Worm (Caenorhabditis elegans) whole organism, young adult: Measurements from ENCODE around the gene arl-5.

Experiments used
- B0019.2 ChIP-seq: fragments of 200-800 bp; sonication (Bioruptor generic); conservative IDR thresholded peaks from 2 replicates; pipeline ENCODE4 v1.3.6; 2022; ENCODE audit warnings: missing genetic modification reagents, missing genetic modification characterization, missing compliant biosample characterization
- B0035.1 ChIP-seq: sonication (generic microtip); optimal IDR thresholded peaks from 2 replicates; lab custom pipeline; 2016; ENCODE audit warnings: missing genetic modification characterization, mild to moderate bottlenecking, missing compliant biosample characterization, missing genotype, missing genetic modification reagents
- C06A6.2 ChIP-seq: fragments of 200-800 bp; sonication (Bioruptor generic); conservative IDR thresholded peaks from 2 replicates; pipeline ENCODE4 v1.3.6; 2022; ENCODE audit warnings: missing genetic modification characterization, missing compliant biosample characterization
- F23B12.7 ChIP-seq: sonication (generic microtip); optimal IDR thresholded peaks from 2 replicates; lab custom pipeline; 2017; ENCODE audit warnings: missing genetic modification characterization, mild to moderate bottlenecking, missing compliant biosample characterization, antibody characterized with exemption, moderate library complexity; ENCODE audit not compliant: insufficient read depth
- F33H1.4 ChIP-seq: fragments of 200-800 bp; sonication (Bioruptor generic); IDR thresholded peaks from 2 replicates; pipeline ENCODE4 v1.3.6; 2022; ENCODE audit warnings: missing genetic modification reagents, missing genetic modification characterization, missing compliant biosample characterization
- F39B2.1 ChIP-seq: fragments of 200-800 bp; sonication (Bioruptor generic); IDR thresholded peaks from 2 replicates; pipeline ENCODE4 v1.3.6; 2022; ENCODE audit warnings: missing genetic modification reagents, missing genetic modification characterization, missing compliant biosample characterization
- Y53G8AR.9 ChIP-seq: fragments of 200-800 bp; sonication (Bioruptor generic); conservative IDR thresholded peaks from 2 replicates; pipeline ENCODE4 v1.3.6; 2022; ENCODE audit warnings: missing genetic modification reagents, missing genetic modification characterization, missing compliant biosample characterization
- Y56A3A.18 ChIP-seq: fragments of 200-800 bp; sonication (Bioruptor generic); IDR thresholded peaks from 2 replicates; pipeline ENCODE4 v1.3.6; 2022; ENCODE audit warnings: missing genetic modification reagents, missing genetic modification characterization, missing compliant biosample characterization
- Y79H2A.3 ChIP-seq: fragments of 200-800 bp; sonication (Bioruptor generic); conservative IDR thresholded peaks from 2 replicates; pipeline ENCODE4 v1.3.6; 2022; ENCODE audit warnings: missing genetic modification reagents, missing genetic modification characterization, missing compliant biosample characterization
- ama-1 ChIP-seq, 3 experiments: fragments of 150-350 bp in 1 of 3; sonication (generic microtip) in 2 of 3; optimal IDR thresholded peaks; 2 replicates each; lab custom pipeline; 2014 to 2018; ENCODE audit warnings: missing biosample characterization in 2 of 3, missing genetic modification characterization in 2 of 3, missing genetic modification reagents in 2 of 3
- attf-5 ChIP-seq: fragments of 200-800 bp; sonication (Bioruptor generic); optimal IDR thresholded peaks from 2 replicates; lab custom pipeline; 2018; ENCODE audit warnings: mild to moderate bottlenecking, missing genetic modification characterization, missing compliant biosample characterization
- cebp-1 ChIP-seq, 2 experiments: fragments of 200-800 bp in 1 of 2; sonication (Bioruptor generic) in 1 of 2; sonication (generic microtip) in 1 of 2; IDR thresholded peaks in 1 of 2; optimal IDR thresholded peaks in 1 of 2; 2 replicates each; pipeline versions ENCODE4 v1.3.6 to Lab custom; 2017 to 2022; ENCODE audit warnings: missing compliant biosample characterization in 2 of 2, missing genetic modification characterization in 2 of 2, mild to moderate bottlenecking in 1 of 2, missing genetic modification reagents in 1 of 2, moderate library complexity in 1 of 2
- cebp-2 ChIP-seq: fragments of 200-800 bp; sonication (Bioruptor generic); IDR thresholded peaks from 2 replicates; pipeline ENCODE4 v1.3.6; 2022; ENCODE audit warnings: missing genetic modification characterization, missing compliant biosample characterization
- chd-7 ChIP-seq: sonication (generic microtip); optimal IDR thresholded peaks from 2 replicates; lab custom pipeline; 2016; ENCODE audit warnings: mild to moderate bottlenecking, missing genetic modification characterization, moderate library complexity, missing compliant biosample characterization
- dox-1 ChIP-seq: fragments of 200-800 bp; sonication (Bioruptor generic); IDR thresholded peaks from 2 replicates; pipeline ENCODE4 v1.3.6; 2022; ENCODE audit warnings: missing genetic modification reagents, missing genetic modification characterization, missing compliant biosample characterization
- dpl-1 ChIP-seq: fragments of 150-350 bp; optimal IDR thresholded peaks from 2 replicates; lab custom pipeline; 2014; ENCODE audit warnings: missing biosample characterization, missing genetic modification reagents, missing genetic modification characterization
- efl-1 ChIP-seq: fragments of 150-350 bp; optimal IDR thresholded peaks from 2 replicates; lab custom pipeline; 2014; ENCODE audit warnings: missing biosample characterization, missing genetic modification reagents, missing genetic modification characterization
- egl-18 ChIP-seq: fragments of 200-800 bp; sonication (Bioruptor generic); IDR thresholded peaks from 2 replicates; pipeline ENCODE4 v1.3.6; 2022; ENCODE audit warnings: missing genetic modification reagents, missing genetic modification characterization, missing compliant biosample characterization
- fkh-3 ChIP-seq: sonication (generic microtip); optimal IDR thresholded peaks from 2 replicates; lab custom pipeline; 2016; ENCODE audit warnings: mild to moderate bottlenecking, missing genetic modification characterization, missing compliant biosample characterization
- him-1 ChIP-seq: sonication (generic microtip); optimal IDR thresholded peaks from 2 replicates; lab custom pipeline; 2016; ENCODE audit warnings: missing genotype, missing genetic modification reagents, missing genetic modification characterization, missing compliant biosample characterization
- hmg-1.2 ChIP-seq: fragments of 200-800 bp; sonication (Bioruptor generic); IDR thresholded peaks from 2 replicates; pipeline ENCODE4 v1.3.6; 2022; ENCODE audit warnings: missing genetic modification reagents, missing genetic modification characterization, missing compliant biosample characterization
- let-526 ChIP-seq: fragments of 200-800 bp; sonication (Bioruptor generic); IDR thresholded peaks from 2 replicates; pipeline ENCODE4 v1.3.6; 2022; ENCODE audit warnings: missing genetic modification reagents, missing genetic modification characterization, missing compliant biosample characterization
- lin-54 ChIP-seq: fragments of 200-800 bp; sonication (Bioruptor generic); optimal IDR thresholded peaks from 2 replicates; lab custom pipeline; 2018; ENCODE audit warnings: mild to moderate bottlenecking, missing genetic modification characterization, missing compliant biosample characterization
- madf-3 ChIP-seq: fragments of 200-800 bp; sonication (Bioruptor generic); IDR thresholded peaks from 2 replicates; pipeline ENCODE4 v1.3.6; 2022; ENCODE audit warnings: missing genetic modification reagents, missing genetic modification characterization, missing compliant biosample characterization
- madf-6 ChIP-seq: fragments of 200-800 bp; sonication (Bioruptor generic); IDR thresholded peaks from 2 replicates; pipeline ENCODE4 v1.3.6; 2022; ENCODE audit warnings: missing genetic modification reagents, missing genetic modification characterization, missing compliant biosample characterization
- madf-8 ChIP-seq: fragments of 200-800 bp; sonication (Bioruptor generic); conservative IDR thresholded peaks from 2 replicates; pipeline ENCODE4 v1.3.6; 2022; ENCODE audit warnings: missing genetic modification reagents, missing genetic modification characterization, missing compliant biosample characterization
- mcd-1 ChIP-seq: fragments of 200-800 bp; sonication (Bioruptor generic); IDR thresholded peaks from 2 replicates; pipeline ENCODE4 v1.3.6; 2022; ENCODE audit warnings: missing genetic modification reagents, missing genetic modification characterization, missing compliant biosample characterization
- mel-28 ChIP-seq: sonication (generic microtip); optimal IDR thresholded peaks from 2 replicates; lab custom pipeline; 2016; ENCODE audit warnings: borderline replicate concordance, mild to moderate bottlenecking, missing genetic modification characterization, missing compliant biosample characterization
- mxl-1 ChIP-seq: sonication (generic microtip); optimal IDR thresholded peaks from 2 replicates; lab custom pipeline; 2016; ENCODE audit warnings: missing genetic modification characterization, missing compliant biosample characterization
- nhr-179 ChIP-seq: sonication (generic microtip); optimal IDR thresholded peaks from 2 replicates; lab custom pipeline; 2016; ENCODE audit warnings: mild to moderate bottlenecking, missing genetic modification characterization, missing compliant biosample characterization
- nhr-80 ChIP-seq: sonication (generic microtip); optimal IDR thresholded peaks from 2 replicates; lab custom pipeline; 2016; ENCODE audit warnings: missing genetic modification characterization, missing compliant biosample characterization
- rcor-1 ChIP-seq: fragments of 200-800 bp; sonication (Bioruptor generic); IDR thresholded peaks from 2 replicates; pipeline ENCODE4 v1.3.6; 2022; ENCODE audit warnings: missing genetic modification reagents, missing genetic modification characterization, missing compliant biosample characterization
- rpc-1 ChIP-seq, 2 experiments: fragments of 150-350 bp in 1 of 2; sonication (generic microtip) in 1 of 2; optimal IDR thresholded peaks; 2 replicates each; lab custom pipeline; 2014 to 2018; ENCODE audit warnings: missing biosample characterization in 1 of 2, missing genetic modification characterization in 1 of 2, missing genetic modification reagents in 1 of 2, missing genotype in 1 of 2
- snpc-3.4 ChIP-seq: sonication (generic microtip); optimal IDR thresholded peaks from 2 replicates; lab custom pipeline; 2017; ENCODE audit warnings: missing genetic modification characterization, mild to moderate bottlenecking, missing compliant biosample characterization, antibody characterized with exemption, moderate library complexity, missing genotype, missing genetic modification reagents
- tbp1 ChIP-seq: fragments of 200-800 bp; sonication (Bioruptor generic); optimal IDR thresholded peaks from 2 replicates; lab custom pipeline; 2018; ENCODE audit warnings: mild to moderate bottlenecking, missing genetic modification characterization, missing compliant biosample characterization
- tbx-9 ChIP-seq: sonication (generic microtip); optimal IDR thresholded peaks from 2 replicates; lab custom pipeline; 2016; ENCODE audit warnings: borderline replicate concordance, missing genetic modification characterization, inconsistent platforms, missing compliant biosample characterization
- tlf-1 ChIP-seq: fragments of 200-800 bp; sonication (Bioruptor generic); optimal IDR thresholded peaks from 2 replicates; lab custom pipeline; 2018; ENCODE audit warnings: mild to moderate bottlenecking, missing genetic modification characterization, missing compliant biosample characterization
- xnd-1 ChIP-seq: sonication (generic microtip); optimal IDR thresholded peaks from 2 replicates; lab custom pipeline; 2016; ENCODE audit warnings: missing genotype, missing genetic modification reagents, missing genetic modification characterization, missing compliant biosample characterization
- zfh-2 ChIP-seq: fragments of 200-800 bp; sonication (Bioruptor generic); conservative IDR thresholded peaks from 2 replicates; pipeline ENCODE4 v1.3.6; 2022; ENCODE audit warnings: missing genetic modification reagents, missing genetic modification characterization, missing compliant biosample characterization
- ztf-25 ChIP-seq: fragments of 200-800 bp; sonication (Bioruptor generic); IDR thresholded peaks from 2 replicates; pipeline ENCODE4 v1.3.6; 2022; ENCODE audit warnings: missing genetic modification reagents, missing genetic modification characterization, missing compliant biosample characterization
- ztf-28 ChIP-seq: fragments of 200-800 bp; sonication (Bioruptor generic); IDR thresholded peaks from 2 replicates; pipeline ENCODE4 v1.3.6; 2022; ENCODE audit warnings: missing genetic modification reagents, missing genetic modification characterization, missing compliant biosample characterization

arl-5 gene

ce11 chrIII:9824330-9824934 lies 1.4 kb downstream of the arl-5 start, which contains the start of gene lin-52 (continued):
- TF ChIP-seq madf-6: peak; percentile 35; the same call in 1 of the 2 replicates
- TF ChIP-seq let-526 (GFP tag; lab: Robert Waterston, UW): no peak
- no peak for TF ChIP-seq F23B12.7 (tag; lab: Kevin White, UChicago)
- 0 out of 2 replicates have a peak, but pooled peaks have one; percentile 24 for TF ChIP-seq cebp-1 (GFP tag; IDR thresholded peaks at IDR 0.05; lab: Robert Waterston, UW)
- TF ChIP-seq cebp-1 (tag; optimal IDR thresholded peaks at IDR 0.05; lab: Kevin White, UChicago): peak; percentile 71
- peak; percentile 32 for TF ChIP-seq nhr-179 (tag; lab: Kevin White, UChicago)
- no peak for TF ChIP-seq attf-5 (GFP tag; lab: Kevin White, UChicago)
- TF ChIP-seq lin-54 (GFP tag; lab: Kevin White, UChicago): peak; percentile 29
- TF ChIP-seq egl-18: no peak
- no peak for TF ChIP-seq mxl-1 (tag; lab: Kevin White, UChicago)
- TF ChIP-seq rcor-1 (GFP tag; lab: Robert Waterston, UW): peak; percentile 18; the same call in 1 of the 2 replicates
- TF ChIP-seq Y53G8AR.9: peak; percentile 90; the same call in 1 of the 2 replicates
- TF ChIP-seq F39B2.1 (GFP tag; lab: Robert Waterston, UW): 0 out of 2 replicates have a peak, but pooled peaks have one; percentile 60
- TF ChIP-seq chd-7 (tag; lab: Kevin White, UChicago): peak; percentile 64
- TF ChIP-seq him-1: peak; percentile 9
- TF ChIP-seq ama-1 (optimal IDR thresholded peaks at IDR 0.05; lab: Kevin White, UChicago): peak; percentile 79
- TF ChIP-seq ama-1 (GFP tag; optimal IDR thresholded peaks at IDR 0.05; lab: Kevin White, UChicago): peak in 1 of 2 experiments; percentile 8
- TF ChIP-seq tlf-1 (GFP tag; lab: Kevin White, UChicago): peak; percentile 82

ce11 chrIII:9825073-9825828 lies 2.2 kb downstream of the arl-5 start, which contains the start of gene ZK632.9:
Gene ZK632.9 (minus strand): TSS chrIII:9825432.
- TF ChIP-seq ztf-25 (GFP tag; lab: Robert Waterston, UW) (no peak), madf-3 (peak; percentile 65; the same call in 1 of the 2 replicates), rpc-1 (optimal IDR thresholded peaks at IDR 0.05; lab: Kevin White, UChicago) (no peak), rpc-1 (tag; optimal IDR thresholded peaks at IDR 0.05; lab: Kevin White, UChicago) (no peak), cebp-1 (GFP tag; IDR thresholded peaks at IDR 0.05; lab: Robert Waterston, UW) (no peak), cebp-1 (tag; optimal IDR thresholded peaks at IDR 0.05; lab: Kevin White, UChicago) (no peak), hmg-1.2 (GFP tag; lab: Robert Waterston, UW) (peak; percentile 27), nhr-80 (tag; lab: Kevin White, UChicago) (peak; percentile 60), F39B2.1 (GFP tag; lab: Robert Waterston, UW) (no peak), Y79H2A.3 (GFP tag; lab: Robert Waterston, UW) (0 out of 2 replicates have a peak, but pooled peaks have one; percentile 10), efl-1 (peak; percentile 74), tbp1 (GFP tag; lab: Kevin White, UChicago) (peak; percentile 14), ama-1 (optimal IDR thresholded peaks at IDR 0.05; lab: Kevin White, UChicago) (peak; percentile 70), ama-1 (GFP tag; optimal IDR thresholded peaks at IDR 0.05; lab: Kevin White, UChicago) (no peak), F23B12.7 (tag; lab: Kevin White, UChicago) (no peak), fkh-3 (tag; lab: Kevin White, UChicago) (no peak), F33H1.4 (peak; percentile 13; the same call in 1 of the 2 replicates), dox-1 (GFP tag; lab: Robert Waterston, UW) (peak; percentile 31), tbx-9 (peak; percentile 58), C06A6.2 (GFP tag; lab: Robert Waterston, UW) (no peak), B0019.2 (GFP tag; lab: Robert Waterston, UW) (0 out of 2 replicates have a peak, but pooled peaks have one; percentile 6), dpl-1 (no peak), xnd-1 (peak; percentile 34), B0035.1 (tag; lab: Kevin White, UChicago) (no peak), madf-8 (GFP tag; lab: Robert Waterston, UW) (peak; percentile 38; the same call in 1 of the 2 replicates), cebp-2 (GFP tag; lab: Robert Waterston, UW) (no peak), mel-28 (tag; lab: Kevin White, UChicago) (no peak), Y56A3A.18 (GFP tag; lab: Robert Waterston, UW) (no peak), zfh-2 (GFP tag; lab: Robert Waterston, UW) (peak; percentile 75), snpc-3.4 (peak; percentile 26), madf-6 (peak; percentile 79), mcd-1 (no peak; the same call in 1 of the 2 replicates), ztf-28 (GFP tag; lab: Robert Waterston, UW) (no peak)
